Fruit fly (Drosophila melanogaster) whole organism, embryonic: ENCODE results near the gene GatB.

Source experiments
- ATbp ChIP-seq: fragments of 200-800 bp; sonication (Bioruptor generic); optimal IDR thresholded peaks from 2 replicates; lab custom pipeline; 2017; ENCODE audit warnings: missing biosample characterization, mild to moderate bottlenecking, missing genetic modification characterization, missing genetic modification reagents
- Aef1 ChIP-seq: fragments of 200-800 bp; sonication (Bioruptor generic); IDR thresholded peaks from 3 replicates; pipeline ENCODE4 v1.3.6; 2022; ENCODE audit warnings: missing biosample characterization, missing genetic modification characterization
- Awh ChIP-seq: fragments of 200-800 bp; sonication (Bioruptor generic); IDR thresholded peaks from 2 replicates; pipeline ENCODE4, ENCODE4 v1.3.6; 2022; ENCODE audit warnings: missing biosample characterization, missing genetic modification characterization
- CG10209 ChIP-seq: fragments of 200-800 bp; sonication (Bioruptor generic); optimal IDR thresholded peaks from 3 replicates; lab custom pipeline; 2017; ENCODE audit warnings: missing biosample characterization, mild to moderate bottlenecking, missing genetic modification characterization, missing genetic modification reagents
- CG10654 ChIP-seq: fragments of 200-800 bp; sonication (Bioruptor generic); optimal IDR thresholded peaks from 2 replicates; lab custom pipeline; 2016; ENCODE audit warnings: missing biosample characterization, missing genetic modification characterization
- CG13775 ChIP-seq: fragments of 200-800 bp; sonication (Bioruptor generic); optimal IDR thresholded peaks from 3 replicates; lab custom pipeline; 2017; ENCODE audit warnings: missing biosample characterization, mild to moderate bottlenecking, missing genetic modification characterization
- CG13894 ChIP-seq: fragments of 200-800 bp; sonication (Bioruptor generic); optimal IDR thresholded peaks from 3 replicates; lab custom pipeline; 2018; ENCODE audit warnings: missing biosample characterization, mild to moderate bottlenecking, missing genetic modification characterization, moderate library complexity
- CG14050 ChIP-seq: fragments of 200-800 bp; sonication (Bioruptor generic); IDR thresholded peaks from 3 replicates; pipeline ENCODE4 v1.3.6; 2022; ENCODE audit warnings: missing biosample characterization, missing genetic modification characterization
- CG14667 ChIP-seq: fragments of 200-800 bp; sonication (Bioruptor generic); IDR thresholded peaks from 2 replicates; pipeline ENCODE4 v1.3.6; 2022; ENCODE audit warnings: missing biosample characterization, missing genetic modification characterization
- CG17328 ChIP-seq: fragments of 200-800 bp; sonication (Bioruptor generic); IDR thresholded peaks from 2 replicates; pipeline ENCODE4 v1.3.6; 2022; ENCODE audit warnings: missing biosample characterization, missing genetic modification characterization
- CG17359 ChIP-seq: fragments of 200-800 bp; sonication (Bioruptor generic); optimal IDR thresholded peaks from 3 replicates; lab custom pipeline; 2018; ENCODE audit warnings: missing biosample characterization, mild to moderate bottlenecking, missing genetic modification characterization, moderate library complexity
- CG17568 ChIP-seq: fragments of 200-800 bp; sonication (Bioruptor generic); optimal IDR thresholded peaks from 2 replicates; lab custom pipeline; 2018; ENCODE audit warnings: missing biosample characterization, mild to moderate bottlenecking, missing genetic modification characterization, moderate library complexity
- CG3065 ChIP-seq: fragments of 200-800 bp; sonication (Bioruptor generic); optimal IDR thresholded peaks from 2 replicates; lab custom pipeline; 2016; ENCODE audit warnings: missing biosample characterization, missing genetic modification characterization
- CG4282 ChIP-seq: fragments of 200-800 bp; sonication (Bioruptor generic); optimal IDR thresholded peaks from 2 replicates; lab custom pipeline; 2016; ENCODE audit warnings: missing biosample characterization, missing genetic modification characterization
- CG4424 ChIP-seq: fragments of 200-800 bp; sonication (Bioruptor generic); optimal IDR thresholded peaks from 3 replicates; lab custom pipeline; 2016; ENCODE audit warnings: missing biosample characterization, missing genetic modification characterization
- CG6272 ChIP-seq: fragments of 200-800 bp; sonication (Bioruptor generic); IDR thresholded peaks from 2 replicates; pipeline ENCODE4 v1.3.6; 2022; ENCODE audit warnings: missing biosample characterization, missing genetic modification characterization
- CG6765 ChIP-seq: fragments of 200-800 bp; sonication (Bioruptor generic); optimal IDR thresholded peaks from 3 replicates; lab custom pipeline; 2017; ENCODE audit warnings: missing biosample characterization, mild to moderate bottlenecking, missing genetic modification characterization
- CG7928 ChIP-seq: fragments of 200-800 bp; sonication (Bioruptor generic); optimal IDR thresholded peaks from 2 replicates; lab custom pipeline; 2017; ENCODE audit warnings: missing biosample characterization, mild to moderate bottlenecking, missing genetic modification characterization
- CG8281 ChIP-seq: fragments of 200-800 bp; sonication (Bioruptor generic); optimal IDR thresholded peaks from 2 replicates; lab custom pipeline; 2018; ENCODE audit warnings: missing biosample characterization, mild to moderate bottlenecking, missing genetic modification characterization, moderate library complexity
- CG8478 ChIP-seq: fragments of >200 bp; optimal IDR thresholded peaks from 2 replicates; lab custom pipeline; 2018
- Dad ChIP-seq: fragments of 200-800 bp; sonication (Bioruptor generic); optimal IDR thresholded peaks from 3 replicates; lab custom pipeline; 2016; ENCODE audit warnings: missing biosample characterization, missing genetic modification characterization
- Deaf1 ChIP-seq: fragments of 200-800 bp; optimal IDR thresholded peaks from 3 replicates; lab custom pipeline; 2019; ENCODE audit warnings: missing biosample characterization, mild to moderate bottlenecking, missing genetic modification characterization, moderate library complexity
- Dref ChIP-seq: fragments of 200-800 bp; sonication (Bioruptor generic); IDR thresholded peaks from 2 replicates; pipeline ENCODE4 v1.3.6; 2022; ENCODE audit warnings: missing biosample characterization, missing genetic modification characterization
- Elba2 ChIP-seq: fragments of 200-800 bp; sonication (Bioruptor generic); optimal IDR thresholded peaks from 3 replicates; lab custom pipeline; 2016; ENCODE audit warnings: missing biosample characterization, missing genetic modification characterization
- Gsc ChIP-seq: fragments of 200-800 bp; sonication (Bioruptor generic); IDR thresholded peaks from 2 replicates; pipeline ENCODE4 v1.3.6; 2022; ENCODE audit warnings: missing biosample characterization, missing genetic modification characterization
- HLH4C ChIP-seq: fragments of 200-800 bp; sonication (Bioruptor generic); IDR thresholded peaks from 3 replicates; pipeline ENCODE4 v1.3.6; 2022; ENCODE audit warnings: missing biosample characterization, missing genetic modification characterization; ENCODE audit not compliant: partially characterized antibody
- Hr51 ChIP-seq, 2 experiments: fragments of 200-800 bp; sonication (Bioruptor generic); optimal IDR thresholded peaks; 2 replicates in 1 of 2; 3 replicates in 1 of 2; lab custom pipeline; 2016 to 2018; ENCODE audit warnings: missing biosample characterization in 2 of 2, missing genetic modification characterization in 2 of 2, mild to moderate bottlenecking in 1 of 2, moderate library complexity in 1 of 2
- MESR4 ChIP-seq: fragments of 200-800 bp; sonication (Bioruptor generic); optimal IDR thresholded peaks from 2 replicates; lab custom pipeline; 2018; ENCODE audit warnings: missing biosample characterization, mild to moderate bottlenecking, missing genetic modification characterization, moderate library complexity
- Med ChIP-seq: fragments of 200-800 bp; sonication (Bioruptor generic); peaks from one replicate; lab custom pipeline; 2016; ENCODE audit warnings: missing biosample characterization, missing genetic modification characterization, mild to moderate bottlenecking, inconsistent platforms, moderate library complexity
- Myb ChIP-seq: fragments of 200-800 bp; sonication (Bioruptor generic); optimal IDR thresholded peaks from 2 replicates; lab custom pipeline; 2016; ENCODE audit warnings: missing biosample characterization, missing genetic modification characterization
- Optix ChIP-seq: fragments of 200-800 bp; sonication (Bioruptor generic); IDR thresholded peaks from 3 replicates; pipeline ENCODE4 v1.3.6; 2022; ENCODE audit warnings: missing biosample characterization, missing genetic modification characterization
- Rx ChIP-seq: fragments of 200-800 bp; sonication (Bioruptor generic); IDR thresholded peaks from 2 replicates; pipeline ENCODE4 v1.3.6; 2022; ENCODE audit warnings: missing biosample characterization, missing genetic modification characterization
- chm ChIP-seq: fragments of 200-800 bp; sonication (Bioruptor generic); IDR thresholded peaks from 2 replicates; pipeline ENCODE4 v1.3.6; 2022; ENCODE audit warnings: missing biosample characterization, missing genetic modification characterization
- dysf ChIP-seq: fragments of 200-800 bp; sonication (Bioruptor generic); IDR thresholded peaks from 3 replicates; pipeline ENCODE4 v1.3.6; 2022; ENCODE audit warnings: missing biosample characterization, missing genetic modification characterization
- gce ChIP-seq: fragments of 200-800 bp; sonication (Bioruptor generic); IDR thresholded peaks from 3 replicates; pipeline ENCODE4 v1.3.6; 2022; ENCODE audit warnings: missing biosample characterization, missing genetic modification characterization
- ham ChIP-seq: fragments of 200-800 bp; sonication (Bioruptor generic); IDR thresholded peaks from 2 replicates; pipeline ENCODE4 v1.3.6; 2022; ENCODE audit warnings: missing biosample characterization, missing genetic modification characterization
- ken ChIP-seq: fragments of 200-800 bp; sonication (Bioruptor generic); IDR thresholded peaks from 3 replicates; pipeline ENCODE4 v1.3.6; 2022; ENCODE audit warnings: missing biosample characterization, missing genetic modification characterization
- luna ChIP-seq: fragments of 200-800 bp; sonication (Bioruptor generic); optimal IDR thresholded peaks from 2 replicates; lab custom pipeline; 2016; ENCODE audit warnings: missing biosample characterization, missing genetic modification characterization
- maf-S ChIP-seq: fragments of 200-800 bp; sonication (Bioruptor generic); optimal IDR thresholded peaks from 2 replicates; lab custom pipeline; 2016; ENCODE audit warnings: missing biosample characterization, missing genetic modification characterization
- peb ChIP-seq: fragments of 200-800 bp; sonication (Bioruptor generic); IDR thresholded peaks from 2 replicates; pipeline ENCODE4 v1.3.6; 2022; ENCODE audit warnings: missing biosample characterization, missing genetic modification characterization
- phol ChIP-seq: fragments of 200-800 bp; sonication (Bioruptor generic); optimal IDR thresholded peaks from 3 replicates; lab custom pipeline; 2018; ENCODE audit warnings: missing biosample characterization, mild to moderate bottlenecking, missing genetic modification characterization, moderate library complexity
- prd ChIP-seq, 3 experiments: fragments of >200 bp in 2 of 3; fragments of 200-800 bp in 1 of 3; sonication (Bioruptor generic) in 1 of 3; optimal IDR thresholded peaks in 2 of 3; IDR thresholded peaks in 1 of 3; 2 replicates in 2 of 3; 3 replicates in 1 of 3; pipeline versions ENCODE4 v1.3.6 to Lab custom; 2017 to 2022; ENCODE audit warnings: missing biosample characterization in 1 of 3, missing genetic modification characterization in 1 of 3
- rib ChIP-seq: fragments of 200-800 bp; sonication (Bioruptor generic); IDR thresholded peaks from 2 replicates; pipeline ENCODE4 v1.3.6; 2022; ENCODE audit warnings: missing biosample characterization, missing genetic modification characterization
- so ChIP-seq: fragments of 200-800 bp; sonication (Bioruptor generic); IDR thresholded peaks from 3 replicates; pipeline ENCODE4 v1.3.6; 2022; ENCODE audit warnings: missing biosample characterization, missing genetic modification characterization
- sr ChIP-seq: fragments of 200-800 bp; sonication (Bioruptor generic); IDR thresholded peaks from 3 replicates; pipeline ENCODE4 v1.3.6; 2022; ENCODE audit warnings: missing biosample characterization, missing genetic modification characterization
- tna ChIP-seq: fragments of 200-800 bp; sonication (Bioruptor generic); IDR thresholded peaks from 2 replicates; pipeline ENCODE4 v1.3.6; 2022; ENCODE audit warnings: missing biosample characterization, missing genetic modification characterization; ENCODE audit not compliant: partially characterized antibody
- ttk ChIP-seq: fragments of 200-800 bp; sonication (Bioruptor generic); IDR thresholded peaks from 2 replicates; pipeline ENCODE4 v2.1.2; 2022; ENCODE audit warnings: missing biosample characterization, missing genetic modification characterization
- tup ChIP-seq: fragments of 200-800 bp; sonication (Bioruptor generic); optimal IDR thresholded peaks from 2 replicates; lab custom pipeline; 2016; ENCODE audit warnings: missing biosample characterization, mild to moderate bottlenecking, missing genetic modification characterization, moderate library complexity
- tx ChIP-seq: fragments of 200-800 bp; sonication (Bioruptor generic); optimal IDR thresholded peaks from 2 replicates; lab custom pipeline; 2016; ENCODE audit warnings: missing biosample characterization, missing genetic modification characterization
- vvl ChIP-seq: fragments of 200-800 bp; sonication (Bioruptor generic); IDR thresholded peaks from 2 replicates; pipeline ENCODE4 v1.3.6; 2022; ENCODE audit warnings: missing biosample characterization, missing genetic modification characterization
- zf30C ChIP-seq: fragments of 200-800 bp; sonication (Bioruptor generic); optimal IDR thresholded peaks from 3 replicates; lab custom pipeline; 2018; ENCODE audit warnings: missing biosample characterization, mild to moderate bottlenecking, missing genetic modification characterization

Gene GatB

dm6 chr3R:24141013-24141592, 11.0 kb upstream of the GatB start, which contains the start of gene Kal1 (continued):
- TF ChIP-seq zf30C (GFP tag; lab: Kevin White, UChicago), result no peak
- TF ChIP-seq CG10654 (GFP tag; lab: Kevin White, UChicago), result peak; percentile 83
- TF ChIP-seq Awh (GFP tag; lab: Robert Waterston, UW), result peak; percentile 95
- no peak for TF ChIP-seq tna (GFP tag; lab: Robert Waterston, UW)
- TF ChIP-seq phol (tag; lab: Kevin White, UChicago), result peak; percentile 93
- TF ChIP-seq CG8281 (tag; lab: Kevin White, UChicago), result peak; percentile 70
- TF ChIP-seq sr (GFP tag; lab: Robert Waterston, UW), result peak; percentile 44; the same call in 1 of the 3 replicates
- TF ChIP-seq HLH4C (GFP tag; lab: Robert Waterston, UW), result peak; percentile 39; the same call in 1 of the 3 replicates
- TF ChIP-seq Elba2 (GFP tag; lab: Kevin White, UChicago), result no peak
- peak; percentile 81 for TF ChIP-seq CG14667
- peak; percentile 95 for TF ChIP-seq chm
- peak; percentile 92 for TF ChIP-seq dysf (GFP tag; lab: Robert Waterston, UW)
- TF ChIP-seq tup (GFP tag; lab: Kevin White, UChicago), result peak; percentile 56
- TF ChIP-seq tx, result no peak
- peak; percentile 74 for TF ChIP-seq CG6765 (GFP tag; lab: Kevin White, UChicago)
- no peak for TF ChIP-seq Dref
- peak; percentile 71 for TF ChIP-seq Deaf1 (tag; lab: Kevin White, UChicago)
- TF ChIP-seq Med (GFP tag; lab: Kevin White, UChicago), result peak; percentile 88
- TF ChIP-seq CG13894 (tag; lab: Kevin White, UChicago), result no peak
- TF ChIP-seq prd (optimal IDR thresholded peaks at IDR 0.05; lab: Kevin White, UChicago), result no peak
- peak; percentile 91 for TF ChIP-seq prd (GFP tag; IDR thresholded peaks at IDR 0.05; lab: Robert Waterston, UW)
- peak; percentile 92 for TF ChIP-seq CG4424
- TF ChIP-seq rib (GFP tag; lab: Robert Waterston, UW), result 0 out of 2 replicates have a peak, but pooled peaks have one; percentile 44
- TF ChIP-seq Myb (GFP tag; lab: Kevin White, UChicago), result no peak
- TF ChIP-seq peb (GFP tag; lab: Robert Waterston, UW), result peak; percentile 87
- TF ChIP-seq Rx, result peak; percentile 85
- TF ChIP-seq CG6272 (GFP tag; lab: Robert Waterston, UW), result peak; percentile 89
- TF ChIP-seq ATbp (GFP tag; lab: Kevin White, UChicago), result peak; percentile 96
- TF ChIP-seq gce (GFP tag; lab: Robert Waterston, UW), result peak; percentile 86
- TF ChIP-seq Aef1 (GFP tag; lab: Robert Waterston, UW), result peak; percentile 82
- TF ChIP-seq CG10209 (GFP tag; lab: Kevin White, UChicago), result peak; percentile 91
- peak; percentile 35 for TF ChIP-seq MESR4 (GFP tag; lab: Kevin White, UChicago)
- TF ChIP-seq CG17328 (GFP tag; lab: Robert Waterston, UW), result peak; percentile 95
- TF ChIP-seq ken, result peak; percentile 90
- peak; percentile 89 for TF ChIP-seq CG17568 (GFP tag; lab: Kevin White, UChicago)
- TF ChIP-seq CG17359, result peak; percentile 96
- peak; percentile 97 for TF ChIP-seq so
- TF ChIP-seq maf-S (GFP tag; lab: Kevin White, UChicago), result no peak
- TF ChIP-seq CG8478 (lab: Kevin White, UChicago), result no peak
- TF ChIP-seq CG4282 (GFP tag; lab: Kevin White, UChicago), result no peak
- TF ChIP-seq CG14050 (GFP tag; lab: Robert Waterston, UW), result peak; percentile 91
- TF ChIP-seq luna (GFP tag; lab: Kevin White, UChicago), result no peak
- peak; percentile 17 to 96 for TF ChIP-seq Hr51 (GFP tag; optimal IDR thresholded peaks at IDR 0.05; lab: Kevin White, UChicago)
- peak; percentile 7 for TF ChIP-seq Dad (GFP tag; lab: Kevin White, UChicago)
- peak; percentile 85 for TF ChIP-seq CG13775 (GFP tag; lab: Kevin White, UChicago)
- TF ChIP-seq vvl (GFP tag; lab: Robert Waterston, UW), result peak; percentile 98
- TF ChIP-seq Optix (GFP tag; lab: Robert Waterston, UW), result peak; percentile 90
- TF ChIP-seq Gsc (GFP tag; lab: Robert Waterston, UW), result peak; percentile 69
- TF ChIP-seq ham, result no peak
- TF ChIP-seq ttk (GFP tag; lab: Robert Waterston, UW), result peak; percentile 90
- peak; percentile 18 for TF ChIP-seq CG7928 (GFP tag; lab: Kevin White, UChicago)
- peak; percentile 71 for TF ChIP-seq CG3065 (GFP tag; lab: Kevin White, UChicago)
